Fruit fly (Drosophila melanogaster) whole organism, embryonic: Measurements from ENCODE around the gene TwdlJ.
A peak's percentile ranks its signal among the peaks of the same experiment; 100 is the strongest.

ENCODE experiments used
- ATbp ChIP-seq: fragments of 200-800 bp; sonication (Bioruptor generic); optimal IDR thresholded peaks from 2 replicates; lab custom pipeline; 2017; ENCODE audit warnings: missing biosample characterization, mild to moderate bottlenecking, missing genetic modification characterization, missing genetic modification reagents
- Bgb ChIP-seq: fragments of 200-800 bp; sonication (Bioruptor generic); IDR thresholded peaks from 2 replicates; pipeline ENCODE4 v1.3.6; 2022; ENCODE audit warnings: missing biosample characterization, missing genetic modification characterization; ENCODE audit not compliant: partially characterized antibody
- CG10209 ChIP-seq: fragments of 200-800 bp; sonication (Bioruptor generic); optimal IDR thresholded peaks from 3 replicates; lab custom pipeline; 2017; ENCODE audit warnings: missing biosample characterization, mild to moderate bottlenecking, missing genetic modification characterization, missing genetic modification reagents
- CG10267 ChIP-seq: fragments of 200-800 bp; sonication (Bioruptor generic); optimal IDR thresholded peaks from 2 replicates; lab custom pipeline; 2018; ENCODE audit warnings: missing biosample characterization, mild to moderate bottlenecking, missing genetic modification characterization, moderate library complexity
- CG10274 ChIP-seq: fragments of 200-800 bp; sonication (Bioruptor generic); optimal IDR thresholded peaks from 3 replicates; lab custom pipeline; 2017; ENCODE audit warnings: missing biosample characterization, mild to moderate bottlenecking, missing genetic modification characterization
- CG10543 ChIP-seq: fragments of 200-800 bp; sonication (Bioruptor generic); optimal IDR thresholded peaks from 3 replicates; lab custom pipeline; 2017; ENCODE audit warnings: missing biosample characterization, mild to moderate bottlenecking, missing genetic modification characterization, moderate library complexity
- CG12391 ChIP-seq: fragments of 200-800 bp; sonication (Bioruptor generic); optimal IDR thresholded peaks from 3 replicates; lab custom pipeline; 2018; ENCODE audit warnings: missing biosample characterization, mild to moderate bottlenecking, missing genetic modification characterization, moderate library complexity
- CG12769 ChIP-seq: fragments of 200-800 bp; sonication (Bioruptor generic); optimal IDR thresholded peaks from 2 replicates; lab custom pipeline; 2019; ENCODE audit warnings: missing biosample characterization, mild to moderate bottlenecking, missing genetic modification characterization, moderate library complexity
- CG13287 ChIP-seq: fragments of 200-800 bp; sonication (Bioruptor generic); IDR thresholded peaks from 2 replicates; pipeline ENCODE4 v1.3.6; 2022; ENCODE audit warnings: missing biosample characterization, missing genetic modification characterization; ENCODE audit not compliant: partially characterized antibody
- CG13296 ChIP-seq: fragments of 200-800 bp; sonication (Bioruptor generic); optimal IDR thresholded peaks from 3 replicates; lab custom pipeline; 2018; ENCODE audit warnings: missing biosample characterization, mild to moderate bottlenecking, missing genetic modification characterization
- CG13624 ChIP-seq: fragments of 200-800 bp; sonication (Bioruptor generic); optimal IDR thresholded peaks from 2 replicates; lab custom pipeline; 2016; ENCODE audit warnings: missing biosample characterization, missing genetic modification characterization
- CG13894 ChIP-seq: fragments of 200-800 bp; sonication (Bioruptor generic); optimal IDR thresholded peaks from 3 replicates; lab custom pipeline; 2018; ENCODE audit warnings: missing biosample characterization, mild to moderate bottlenecking, missing genetic modification characterization, moderate library complexity
- CG14441 ChIP-seq: fragments of 200-800 bp; sonication (Bioruptor generic); IDR thresholded peaks from 2 replicates; pipeline ENCODE4 v1.3.6; 2022; ENCODE audit warnings: missing biosample characterization, missing genetic modification characterization
- CG16863 ChIP-seq: fragments of 200-800 bp; sonication (Bioruptor generic); optimal IDR thresholded peaks from 3 replicates; lab custom pipeline; 2016; ENCODE audit warnings: missing biosample characterization, missing genetic modification characterization
- CG17359 ChIP-seq: fragments of 200-800 bp; sonication (Bioruptor generic); optimal IDR thresholded peaks from 3 replicates; lab custom pipeline; 2018; ENCODE audit warnings: missing biosample characterization, mild to moderate bottlenecking, missing genetic modification characterization, moderate library complexity
- CG2199 ChIP-seq: fragments of 200-800 bp; sonication (Bioruptor generic); IDR thresholded peaks from 3 replicates; pipeline ENCODE4 v1.3.6; 2022; ENCODE audit warnings: missing biosample characterization, missing genetic modification characterization
- CG2202 ChIP-seq: fragments of 200-800 bp; sonication (Bioruptor generic); optimal IDR thresholded peaks from 2 replicates; lab custom pipeline; 2018; ENCODE audit warnings: missing biosample characterization, mild to moderate bottlenecking, missing genetic modification characterization
- CG2889 ChIP-seq: fragments of 200-800 bp; sonication (Bioruptor generic); IDR thresholded peaks from 3 replicates; pipeline ENCODE4 v1.3.6; 2022; ENCODE audit warnings: missing biosample characterization, missing genetic modification characterization
- CG31224 ChIP-seq: fragments of 200-800 bp; sonication (Bioruptor generic); IDR thresholded peaks from 2 replicates; pipeline ENCODE4 v1.3.6; 2022; ENCODE audit warnings: missing biosample characterization, missing genetic modification characterization
- CG32532 ChIP-seq: fragments of 200-800 bp; sonication (Bioruptor generic); IDR thresholded peaks from 2 replicates; pipeline ENCODE4 v1.3.6; 2022; ENCODE audit warnings: missing biosample characterization, missing genetic modification characterization
- CG6175 ChIP-seq: fragments of 200-800 bp; sonication (Bioruptor generic); IDR thresholded peaks from 3 replicates; pipeline ENCODE4 v1.3.6; 2022; ENCODE audit warnings: missing biosample characterization, missing genetic modification characterization
- CG7786 ChIP-seq: fragments of 200-800 bp; sonication (Bioruptor generic); optimal IDR thresholded peaks from 2 replicates; lab custom pipeline; 2016; ENCODE audit warnings: missing biosample characterization, missing genetic modification characterization
- CG8765 ChIP-seq: fragments of 200-800 bp; sonication (Bioruptor generic); IDR thresholded peaks from 2 replicates; pipeline ENCODE4 v1.3.6; 2022; ENCODE audit warnings: missing biosample characterization, missing genetic modification characterization
- CG9932 ChIP-seq: fragments of 200-800 bp; sonication (Bioruptor generic); IDR thresholded peaks from 2 replicates; pipeline ENCODE4 v1.3.6; 2022; ENCODE audit warnings: missing biosample characterization, missing genetic modification characterization
- CHES-1-like ChIP-seq: fragments of 200-800 bp; sonication (Bioruptor generic); optimal IDR thresholded peaks from 2 replicates; lab custom pipeline; 2016; ENCODE audit warnings: missing biosample characterization, missing genetic modification characterization
- Deaf1 ChIP-seq: fragments of 200-800 bp; optimal IDR thresholded peaks from 3 replicates; lab custom pipeline; 2019; ENCODE audit warnings: missing biosample characterization, mild to moderate bottlenecking, missing genetic modification characterization, moderate library complexity
- Ets97D ChIP-seq: fragments of 200-800 bp; sonication (Bioruptor generic); optimal IDR thresholded peaks from 3 replicates; lab custom pipeline; 2016; ENCODE audit warnings: missing biosample characterization, missing genetic modification characterization
- Fer1 ChIP-seq: fragments of 200-800 bp; sonication (Bioruptor generic); optimal IDR thresholded peaks from 2 replicates; lab custom pipeline; 2017; ENCODE audit warnings: missing biosample characterization, mild to moderate bottlenecking, missing genetic modification characterization
- Hand ChIP-seq: fragments of 200-800 bp; sonication (Bioruptor generic); optimal IDR thresholded peaks from 2 replicates; lab custom pipeline; 2017; ENCODE audit warnings: mild to moderate bottlenecking, missing biosample characterization, missing genetic modification reagents, missing genetic modification characterization
- HmgZ ChIP-seq: fragments of 200-800 bp; sonication (Bioruptor generic); optimal IDR thresholded peaks from 2 replicates; lab custom pipeline; 2018; ENCODE audit warnings: missing biosample characterization, mild to moderate bottlenecking, missing genetic modification characterization
- Hr78 ChIP-seq, 2 experiments: fragments of 200-800 bp in 1 of 2; fragments of >200 bp in 1 of 2; sonication (Bioruptor generic) in 1 of 2; optimal IDR thresholded peaks; 2 replicates each; lab custom pipeline; 2017 to 2019; ENCODE audit warnings: missing biosample characterization in 2 of 2, missing genetic modification characterization in 2 of 2, mild to moderate bottlenecking in 1 of 2, moderate library complexity in 1 of 2
- Jarid2 ChIP-seq: fragments of 200-800 bp; sonication (Bioruptor generic); optimal IDR thresholded peaks from 3 replicates; lab custom pipeline; 2017; ENCODE audit warnings: mild to moderate bottlenecking, missing biosample characterization, missing genetic modification reagents, missing genetic modification characterization
- Lim3 ChIP-seq: fragments of 200-800 bp; sonication (Bioruptor generic); IDR thresholded peaks from 2 replicates; pipeline ENCODE4 v1.3.6; 2022; ENCODE audit warnings: missing biosample characterization, missing genetic modification characterization
- Meics ChIP-seq: fragments of 200-800 bp; sonication (Bioruptor generic); optimal IDR thresholded peaks from 2 replicates; lab custom pipeline; 2017; ENCODE audit warnings: missing biosample characterization, mild to moderate bottlenecking, missing genetic modification characterization
- Pdp1 ChIP-seq, 2 experiments: fragments of 200-800 bp; sonication (Bioruptor generic); optimal IDR thresholded peaks; 3 replicates each; lab custom pipeline; 2016; ENCODE audit warnings: missing biosample characterization in 2 of 2, missing genetic modification characterization in 2 of 2, mild to moderate bottlenecking in 1 of 2, moderate library complexity in 1 of 2
- Rfx ChIP-seq: fragments of 200-800 bp; sonication (Bioruptor generic); IDR thresholded peaks from 2 replicates; pipeline ENCODE4 v1.3.6; 2022; ENCODE audit warnings: missing biosample characterization, missing genetic modification characterization
- Rx ChIP-seq: fragments of 200-800 bp; sonication (Bioruptor generic); IDR thresholded peaks from 2 replicates; pipeline ENCODE4 v1.3.6; 2022; ENCODE audit warnings: missing biosample characterization, missing genetic modification characterization
- Sox102F ChIP-seq: fragments of 200-800 bp; sonication (Bioruptor generic); optimal IDR thresholded peaks from 2 replicates; lab custom pipeline; 2018; ENCODE audit warnings: missing biosample characterization, mild to moderate bottlenecking, missing genetic modification characterization, moderate library complexity
- cas ChIP-seq: fragments of 200-800 bp; sonication (Bioruptor generic); IDR thresholded peaks from 2 replicates; pipeline ENCODE4 v1.3.6; 2022; ENCODE audit warnings: missing biosample characterization, missing genetic modification characterization
- caup ChIP-seq: fragments of 200-800 bp; sonication (Bioruptor generic); optimal IDR thresholded peaks from 3 replicates; lab custom pipeline; 2017; ENCODE audit warnings: missing biosample characterization, mild to moderate bottlenecking, missing genetic modification characterization, moderate library complexity; ENCODE audit not compliant: severe bottlenecking
- crp ChIP-seq, 2 experiments: fragments of 200-800 bp; sonication (Bioruptor generic); optimal IDR thresholded peaks; 2 replicates in 1 of 2; 3 replicates in 1 of 2; lab custom pipeline; 2017; ENCODE audit warnings: missing biosample characterization in 2 of 2, missing genetic modification characterization in 2 of 2, mild to moderate bottlenecking in 1 of 2, moderate library complexity in 1 of 2
- dan ChIP-seq: fragments of 200-800 bp; sonication (Bioruptor generic); IDR thresholded peaks from 2 replicates; pipeline ENCODE4 v1.3.6; 2022; ENCODE audit warnings: missing biosample characterization, missing genetic modification characterization
- ftz-f1 ChIP-seq: fragments of 200-800 bp; sonication (Bioruptor generic); optimal IDR thresholded peaks from 2 replicates; lab custom pipeline; 2016; ENCODE audit warnings: missing biosample characterization, missing genetic modification characterization
- inv ChIP-seq: fragments of 200-800 bp; sonication (Bioruptor generic); IDR thresholded peaks from 2 replicates; pipeline ENCODE4 v1.3.6; 2022; ENCODE audit warnings: missing biosample characterization, missing genetic modification characterization; ENCODE audit not compliant: partially characterized antibody
- lbe ChIP-seq: fragments of 200-800 bp; sonication (Bioruptor generic); optimal IDR thresholded peaks from 2 replicates; lab custom pipeline; 2016; ENCODE audit warnings: missing biosample characterization, mild to moderate bottlenecking, missing genetic modification characterization
- mirr ChIP-seq: fragments of 200-800 bp; sonication (Bioruptor generic); optimal IDR thresholded peaks from 3 replicates; lab custom pipeline; 2018; ENCODE audit warnings: missing biosample characterization, mild to moderate bottlenecking, missing genetic modification characterization
- p53 ChIP-seq: fragments of 200-800 bp; sonication (Bioruptor generic); optimal IDR thresholded peaks from 2 replicates; lab custom pipeline; 2016; ENCODE audit warnings: missing biosample characterization, missing genetic modification characterization
- ro ChIP-seq: fragments of 200-800 bp; sonication (Bioruptor generic); IDR thresholded peaks from 2 replicates; pipeline ENCODE4 v1.3.6; 2022; ENCODE audit warnings: missing biosample characterization, missing genetic modification characterization
- sens-2 ChIP-seq: fragments of 200-800 bp; sonication (Bioruptor generic); IDR thresholded peaks from 2 replicates; pipeline ENCODE4 v1.3.6; 2022; ENCODE audit warnings: missing biosample characterization, missing genetic modification characterization
- ssp ChIP-seq: fragments of 200-800 bp; sonication (Bioruptor generic); IDR thresholded peaks from 2 replicates; pipeline ENCODE4 v1.3.6; 2022; ENCODE audit warnings: missing biosample characterization, missing genetic modification characterization

The TwdlJ gene

dm6 chr3R:26588158-26588584, 41.5 kb upstream of the TwdlJ start (continued):
- TF ChIP-seq Jarid2 (GFP tag; lab: Kevin White, UChicago) (peak; percentile 60), Bgb (GFP tag; lab: Robert Waterston, UW) (no peak), CG10543 (GFP tag; lab: Kevin White, UChicago) (peak; percentile 64), Ets97D (peak; percentile 5), CG14441 (GFP tag; lab: Robert Waterston, UW) (0 out of 2 replicates have a peak, but pooled peaks have one; percentile 20), mirr (GFP tag; lab: Kevin White, UChicago) (peak; percentile 81), Meics (GFP tag; lab: Kevin White, UChicago) (peak; percentile 21), p53 (GFP tag; lab: Kevin White, UChicago) (no peak), CG12391 (no peak), CG10267 (tag; lab: Kevin White, UChicago) (no peak), CG13624 (GFP tag; lab: Kevin White, UChicago) (peak; percentile 25), ro (no peak), lbe (GFP tag; lab: Kevin White, UChicago) (peak; percentile 42), CG13296 (GFP tag; lab: Kevin White, UChicago) (peak; percentile 31), Fer1 (GFP tag; lab: Kevin White, UChicago) (peak; percentile 1), CG9932 (GFP tag; lab: Robert Waterston, UW) (no peak), cas (GFP tag; lab: Robert Waterston, UW) (no peak), CG8765 (no peak), ssp (GFP tag; lab: Robert Waterston, UW) (0 out of 2 replicates have a peak, but pooled peaks have one; percentile 14), CG7786 (GFP tag; lab: Kevin White, UChicago) (no peak), CG13894 (tag; lab: Kevin White, UChicago) (no peak), CG12769 (tag; lab: Kevin White, UChicago) (peak; percentile 52), CG16863 (GFP tag; lab: Kevin White, UChicago) (no peak), inv (GFP tag; lab: Robert Waterston, UW) (no peak), caup (GFP tag; lab: Kevin White, UChicago) (peak; percentile 55), Sox102F (GFP tag; lab: Kevin White, UChicago) (peak; percentile 20), CG17359 (peak; percentile 15), Hr78 (GFP tag; optimal IDR thresholded peaks at IDR 0.05; lab: Kevin White, UChicago) (peak in 1 of 2 experiments; percentile 40), CG6175 (GFP tag; lab: Robert Waterston, UW) (no peak), Lim3 (0 out of 2 replicates have a peak, but pooled peaks have one; percentile 13), sens-2 (peak; percentile 84), CG31224 (GFP tag; lab: Robert Waterston, UW) (no peak), Deaf1 (tag; lab: Kevin White, UChicago) (peak; percentile 2), CG2202 (tag; lab: Kevin White, UChicago) (no peak), crp (GFP tag; optimal IDR thresholded peaks at IDR 0.05; lab: Kevin White, UChicago) (no peak), CG10274 (GFP tag; lab: Kevin White, UChicago) (no peak), CG13287 (GFP tag; lab: Robert Waterston, UW) (no peak), Hand (GFP tag; lab: Kevin White, UChicago) (no peak), Rx (GFP tag; lab: Robert Waterston, UW) (no peak), ftz-f1 (GFP tag; lab: Kevin White, UChicago) (peak; percentile 81), Pdp1 (GFP tag; optimal IDR thresholded peaks at IDR 0.05; lab: Kevin White, UChicago) (peak in 1 of 2 experiments; percentile 7), HmgZ (tag; lab: Kevin White, UChicago) (peak; percentile 32), ATbp (GFP tag; lab: Kevin White, UChicago) (peak; percentile 55), CG10209 (GFP tag; lab: Kevin White, UChicago) (peak; percentile 30), Rfx (peak; percentile 23; the same call in 1 of the 2 replicates), CG2199 (GFP tag; lab: Robert Waterston, UW) (no peak), dan (GFP tag; lab: Robert Waterston, UW) (no peak), CG2889 (GFP tag; lab: Robert Waterston, UW) (no peak), CHES-1-like (GFP tag; lab: Kevin White, UChicago) (no peak), CG32532 (0 out of 2 replicates have a peak, but pooled peaks have one; percentile 22)
